3 fruit fly cellular contexts compared by ENCODE assay signal in the genomic region with DNA sequence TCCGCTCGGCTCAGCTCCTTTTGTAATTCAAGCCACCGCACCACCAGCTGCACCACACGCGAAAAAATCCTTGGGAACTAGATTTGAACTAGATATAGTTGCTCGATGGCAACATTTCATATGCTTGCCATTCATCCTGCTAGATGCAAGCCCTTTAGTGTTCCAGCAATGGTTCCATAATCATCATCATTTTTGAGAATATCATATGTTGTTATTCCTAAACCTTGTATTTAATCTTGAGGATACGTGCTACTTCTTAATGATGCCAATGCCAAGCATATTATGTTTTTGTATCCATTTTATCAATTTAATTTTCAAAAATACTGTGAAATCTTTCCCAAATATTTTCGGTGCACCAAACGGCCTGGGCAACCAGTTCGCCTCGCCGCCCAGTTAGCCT.
TF ChIP-seq lines count a peak whose summit lies in the region.

No protein-coding gene starts in this region.

- TF ChIP-seq CTCF in whole organism, embryonic (GFP tag; optimal IDR thresholded peaks at IDR 0.05; lab: Kevin White, UChicago), result no peak

TF ChIP-seq in whole organism, embryonic, 481 proteins besides CTCF, POLR2A, EP300 and RAD21:
- TF ChIP-seq CG8944 (GFP tag; optimal IDR thresholded peaks at IDR 0.05; lab: Kevin White, UChicago), result no peak
- no peak for TF ChIP-seq exex (tag; optimal IDR thresholded peaks at IDR 0.05; lab: Kevin White, UChicago)
- TF ChIP-seq CG17568 (GFP tag; optimal IDR thresholded peaks at IDR 0.05; lab: Kevin White, UChicago), result no peak
- TF ChIP-seq CG43689 (GFP tag; IDR thresholded peaks at IDR 0.05; lab: Robert Waterston, UW), result no peak
- no peak for TF ChIP-seq D19B (GFP tag; optimal IDR thresholded peaks at IDR 0.05; lab: Kevin White, UChicago)
- peak; percentile 50; the same call in 1 of the 2 replicates for TF ChIP-seq Drgx (GFP tag; IDR thresholded peaks at IDR 0.05; lab: Robert Waterston, UW)
- no peak for TF ChIP-seq Hmr (GFP tag; optimal IDR thresholded peaks at IDR 0.05; lab: Kevin White, UChicago)

TF ChIP-seq in whole organism, prepupa, 60 proteins besides CTCF, POLR2A, EP300 and RAD21:
- TF ChIP-seq CG11294 (GFP tag; IDR thresholded peaks at IDR 0.05; lab: Robert Waterston, UW) (no peak), Lpt (GFP tag; optimal IDR thresholded peaks at IDR 0.05; lab: Kevin White, UChicago) (peak; percentile 25), CG6808 (GFP tag; optimal IDR thresholded peaks at IDR 0.05; lab: Kevin White, UChicago) (peak; percentile 2), pdm3 (GFP tag; optimal IDR thresholded peaks at IDR 0.05; lab: Kevin White, UChicago) (peak; percentile 9), salr (GFP tag; optimal IDR thresholded peaks at IDR 0.05; lab: Kevin White, UChicago) (peak in 1 of 2 experiments; percentile 28), CG15336 (GFP tag; IDR thresholded peaks at IDR 0.05; lab: Robert Waterston, UW) (peak; percentile 66), acj6 (GFP tag; optimal IDR thresholded peaks at IDR 0.05; lab: Kevin White, UChicago) (peak; percentile 25), CG1621 (tag; optimal IDR thresholded peaks at IDR 0.05; lab: Kevin White, UChicago) (no peak), spab (GFP tag; optimal IDR thresholded peaks at IDR 0.05; lab: Kevin White, UChicago) (no peak), CG6276 (GFP tag; optimal IDR thresholded peaks at IDR 0.05; lab: Kevin White, UChicago) (peak; percentile 61), eg (GFP tag; IDR thresholded peaks at IDR 0.05; lab: Robert Waterston, UW) (peak; percentile 37; the same call in 2 of the 3 replicates), Ets96B (tag; optimal IDR thresholded peaks at IDR 0.05; lab: Kevin White, UChicago) (no peak), OdsH (GFP tag; optimal IDR thresholded peaks at IDR 0.05; lab: Kevin White, UChicago) (peak; percentile 11), CG32006 (GFP tag; optimal IDR thresholded peaks at IDR 0.05; lab: Kevin White, UChicago) (peak; percentile 71), Hr4 (GFP tag; optimal IDR thresholded peaks at IDR 0.05; lab: Kevin White, UChicago) (peak; percentile 63), Gug (GFP tag; IDR thresholded peaks at IDR 0.05; lab: Robert Waterston, UW) (peak; percentile 35; the same call in 1 of the 2 replicates), CG4318 (GFP tag; optimal IDR thresholded peaks at IDR 0.05; lab: Kevin White, UChicago) (peak; percentile 18), net (GFP tag; optimal IDR thresholded peaks at IDR 0.05; lab: Kevin White, UChicago) (peak; percentile 38), Eip78C (GFP tag; lab: Kevin White, UChicago) (peak; percentile 19), CG6163 (GFP tag; IDR thresholded peaks at IDR 0.05; lab: Robert Waterston, UW) (0 out of 3 replicates have a peak, but pooled peaks have one; percentile 23), CG8119 (GFP tag; IDR thresholded peaks at IDR 0.05; lab: Robert Waterston, UW) (peak; percentile 76; the same call in 2 of the 3 replicates), CG31627 (GFP tag; optimal IDR thresholded peaks at IDR 0.05; lab: Kevin White, UChicago) (no peak), Hr39 (GFP tag; optimal IDR thresholded peaks at IDR 0.05; lab: Kevin White, UChicago) (no peak)

TF ChIP-seq in whole organism, pupa, 21 proteins besides CTCF, POLR2A, EP300 and RAD21:
- peak; percentile 43; the same call in 1 of the 3 replicates for TF ChIP-seq fd96Ca (GFP tag; IDR thresholded peaks at IDR 0.05; lab: Robert Waterston, UW)
- TF ChIP-seq CG8159 (tag; optimal IDR thresholded peaks at IDR 0.05; lab: Kevin White, UChicago), result peak; percentile 3
- TF ChIP-seq gl (tag; optimal IDR thresholded peaks at IDR 0.05; lab: Kevin White, UChicago), result no peak
- TF ChIP-seq CG14655 (GFP tag; optimal IDR thresholded peaks at IDR 0.05; lab: Kevin White, UChicago), result peak; percentile 68
- peak; percentile 60 for TF ChIP-seq CG8301 (tag; optimal IDR thresholded peaks at IDR 0.05; lab: Kevin White, UChicago)
- 0 out of 2 replicates have a peak, but pooled peaks have one; percentile 18 for TF ChIP-seq CG32121 (GFP tag; IDR thresholded peaks at IDR 0.05; lab: Robert Waterston, UW)
- TF ChIP-seq CG17806 (tag; optimal IDR thresholded peaks at IDR 0.05; lab: Kevin White, UChicago), result peak; percentile 0
- TF ChIP-seq EcR (GFP tag; optimal IDR thresholded peaks at IDR 0.05; lab: Kevin White, UChicago), result no peak
- TF ChIP-seq CG4496 (GFP tag; IDR thresholded peaks at IDR 0.05; lab: Robert Waterston, UW), result no peak
- TF ChIP-seq D1 (tag; optimal IDR thresholded peaks at IDR 0.05; lab: Kevin White, UChicago), result no peak
- TF ChIP-seq CG9948 (tag; optimal IDR thresholded peaks at IDR 0.05; lab: Kevin White, UChicago), result peak; percentile 19
- TF ChIP-seq rn (GFP tag; IDR thresholded peaks at IDR 0.05; lab: Robert Waterston, UW), result no peak

Comparison
In these comparisons a context has a peak if more than half of its experiments do, and no peak if none do; other contexts are left out.
1. Of the 7 proteins assayed by ChIP-seq in both whole organism, embryonic and whole organism, prepupa: peak only in whole organism, embryonic: none; only in whole organism, prepupa: Gug and Lpt; in both: none; in neither: 5.